Fruit fly (Drosophila melanogaster) whole organism, embryonic: ENCODE results near the gene unc-13.

Experiments
- CG15073 ChIP-seq: fragments of 200-800 bp; sonication (Bioruptor generic); optimal IDR thresholded peaks from 2 replicates; lab custom pipeline; 2016; ENCODE audit warnings: missing biosample characterization, missing genetic modification characterization
- CG17568 ChIP-seq: fragments of 200-800 bp; sonication (Bioruptor generic); optimal IDR thresholded peaks from 2 replicates; lab custom pipeline; 2018; ENCODE audit warnings: missing biosample characterization, mild to moderate bottlenecking, missing genetic modification characterization, moderate library complexity
- CG2199 ChIP-seq: fragments of 200-800 bp; sonication (Bioruptor generic); IDR thresholded peaks from 3 replicates; pipeline ENCODE4 v1.3.6; 2022; ENCODE audit warnings: missing biosample characterization, missing genetic modification characterization
- CG3163 ChIP-seq: fragments of 200-800 bp; sonication (Bioruptor generic); optimal IDR thresholded peaks from 3 replicates; lab custom pipeline; 2016; ENCODE audit warnings: missing biosample characterization, missing genetic modification characterization
- Camta ChIP-seq: fragments of 200-800 bp; sonication (Bioruptor generic); optimal IDR thresholded peaks from 2 replicates; lab custom pipeline; 2016; ENCODE audit warnings: missing biosample characterization, missing genetic modification characterization
- D19B ChIP-seq: fragments of 200-800 bp; sonication (Bioruptor generic); optimal IDR thresholded peaks from 2 replicates; lab custom pipeline; 2017; ENCODE audit warnings: missing biosample characterization, mild to moderate bottlenecking, missing genetic modification characterization
- Ets65A ChIP-seq: fragments of 200-800 bp; sonication (Bioruptor generic); peaks from one replicate; lab custom pipeline; 2016; ENCODE audit warnings: missing biosample characterization, missing genetic modification characterization
- HLH4C ChIP-seq: fragments of 200-800 bp; sonication (Bioruptor generic); IDR thresholded peaks from 3 replicates; pipeline ENCODE4 v1.3.6; 2022; ENCODE audit warnings: missing biosample characterization, missing genetic modification characterization; ENCODE audit not compliant: partially characterized antibody
- Mad ChIP-seq: fragments of 200-800 bp; sonication (Bioruptor generic); optimal IDR thresholded peaks from 2 replicates; lab custom pipeline; 2016; ENCODE audit warnings: missing biosample characterization, missing genetic modification characterization
- Tbp ChIP-seq: fragments of >200 bp; optimal IDR thresholded peaks from 2 replicates; lab custom pipeline; 2018; ENCODE audit warnings: missing biosample characterization, missing genetic modification characterization
- ase ChIP-seq: fragments of 200-800 bp; sonication (Bioruptor generic); IDR thresholded peaks from 3 replicates; pipeline ENCODE4 v1.3.6; 2022; ENCODE audit warnings: missing biosample characterization, missing genetic modification characterization
- bsh ChIP-seq, 2 experiments: fragments of 200-800 bp; sonication (Bioruptor generic); optimal IDR thresholded peaks; 2 replicates each; lab custom pipeline; 2017 to 2018; ENCODE audit warnings: mild to moderate bottlenecking in 2 of 2, missing biosample characterization in 2 of 2, missing genetic modification characterization in 2 of 2, moderate library complexity in 1 of 2
- chn ChIP-seq: fragments of 200-800 bp; sonication (Bioruptor generic); optimal IDR thresholded peaks from 2 replicates; lab custom pipeline; 2016; ENCODE audit warnings: missing biosample characterization, missing genetic modification characterization
- dm ChIP-seq: fragments of 200-800 bp; sonication (Bioruptor generic); optimal IDR thresholded peaks from 3 replicates; lab custom pipeline; 2016; ENCODE audit warnings: missing biosample characterization, missing genetic modification characterization
- gce ChIP-seq: fragments of 200-800 bp; sonication (Bioruptor generic); IDR thresholded peaks from 3 replicates; pipeline ENCODE4 v1.3.6; 2022; ENCODE audit warnings: missing biosample characterization, missing genetic modification characterization
- nerfin-2 ChIP-seq: fragments of 200-800 bp; sonication (Bioruptor generic); IDR thresholded peaks from 2 replicates; pipeline ENCODE4 v1.3.6; 2022; ENCODE audit warnings: missing biosample characterization, missing genetic modification characterization; ENCODE audit not compliant: partially characterized antibody
- nom ChIP-seq: fragments of 200-800 bp; sonication (Bioruptor generic); optimal IDR thresholded peaks from 2 replicates; lab custom pipeline; 2017; ENCODE audit warnings: missing biosample characterization, missing genetic modification characterization, mild to moderate bottlenecking, moderate library complexity, missing genetic modification reagents
- peb ChIP-seq: fragments of 200-800 bp; sonication (Bioruptor generic); IDR thresholded peaks from 2 replicates; pipeline ENCODE4 v1.3.6; 2022; ENCODE audit warnings: missing biosample characterization, missing genetic modification characterization
- sens ChIP-seq: fragments of 200-800 bp; sonication (Bioruptor generic); peaks from one replicate; lab custom pipeline; 2016; ENCODE audit warnings: missing biosample characterization, missing genetic modification characterization
- vnd ChIP-seq: fragments of 200-800 bp; sonication (Bioruptor generic); IDR thresholded peaks from 3 replicates; pipeline ENCODE4 v1.3.6; 2022; ENCODE audit warnings: missing biosample characterization, missing genetic modification characterization; ENCODE audit not compliant: partially characterized antibody

The unc-13 gene

dm6 chr4:831790-832189, 80.3 kb downstream of the unc-13 start:
- TF ChIP-seq ase (GFP tag; lab: Robert Waterston, UW), result no peak

dm6 chr4:829783-830182, 82.3 kb downstream of the unc-13 start:
- TF ChIP-seq Ets65A (peak; percentile 51), HLH4C (GFP tag; lab: Robert Waterston, UW) (0 out of 3 replicates have a peak, but pooled peaks have one; percentile 17), bsh (GFP tag; optimal IDR thresholded peaks at IDR 0.05; lab: Kevin White, UChicago) (peak in 1 of 2 experiments; percentile 68), CG2199 (GFP tag; lab: Robert Waterston, UW) (peak; percentile 88), CG3163 (GFP tag; lab: Kevin White, UChicago) (no peak), nom (GFP tag; lab: Kevin White, UChicago) (peak; percentile 69)
- TF ChIP-seq, all 482 proteins: peak for 5

- TF ChIP-seq Mad, result no peak
- TF ChIP-seq CG17568 (GFP tag; lab: Kevin White, UChicago), result no peak
- no peak for TF ChIP-seq peb (GFP tag; lab: Robert Waterston, UW)
- peak; percentile 99 for TF ChIP-seq CG2199 (GFP tag; lab: Robert Waterston, UW)
- no peak for TF ChIP-seq nerfin-2 (GFP tag; lab: Robert Waterston, UW)
- TF ChIP-seq Tbp (GFP tag; lab: Kevin White, UChicago), result no peak
- TF ChIP-seq dm (GFP tag; lab: Kevin White, UChicago), result no peak
- TF ChIP-seq D19B (GFP tag; lab: Kevin White, UChicago), result no peak
- TF ChIP-seq vnd (GFP tag; lab: Robert Waterston, UW), result no peak
- no peak for TF ChIP-seq chn (GFP tag; lab: Kevin White, UChicago)
- TF ChIP-seq sens (GFP tag; lab: Kevin White, UChicago), result peak; percentile 23
- no peak for TF ChIP-seq Camta (GFP tag; lab: Kevin White, UChicago)
- no peak for TF ChIP-seq gce (GFP tag; lab: Robert Waterston, UW)
- TF ChIP-seq bsh (GFP tag; optimal IDR thresholded peaks at IDR 0.05; lab: Kevin White, UChicago), result no peak
- no peak for TF ChIP-seq CG15073 (GFP tag; lab: Kevin White, UChicago)
- TF ChIP-seq, all 482 proteins: peak for 2
Measured at dm6 chr4:824043-824442, 88.1 kb downstream of the unc-13 start.
